Worm (Caenorhabditis elegans) whole organism, young adult: ENCODE measurements around the gene srx-50.

Source experiments
- aptf-2 ChIP-seq: fragments of 200-800 bp; sonication (Bioruptor generic); conservative IDR thresholded peaks from 2 replicates; pipeline ENCODE4 v1.3.6; 2022; ENCODE audit warnings: missing genetic modification reagents, missing genetic modification characterization, missing compliant biosample characterization
- bed-1 ChIP-seq: fragments of 200-800 bp; sonication (Bioruptor generic); IDR thresholded peaks from 2 replicates; pipeline ENCODE4 v1.3.6; 2022; ENCODE audit warnings: missing genetic modification reagents, missing genetic modification characterization, missing compliant biosample characterization
- bed-2 ChIP-seq: fragments of 200-800 bp; sonication (Bioruptor generic); IDR thresholded peaks from 2 replicates; pipeline ENCODE4 v1.3.6; 2022; ENCODE audit warnings: missing genetic modification reagents, missing genetic modification characterization, missing compliant biosample characterization
- nfya-1 ChIP-seq: sonication (generic microtip); optimal IDR thresholded peaks from 2 replicates; lab custom pipeline; 2017; ENCODE audit warnings: antibody characterized with exemption, missing compliant biosample characterization, missing genetic modification characterization, borderline replicate concordance; ENCODE audit not compliant: insufficient read depth
- pha-4 ChIP-seq: fragments of 150-350 bp; sonication (generic microtip); optimal IDR thresholded peaks from 2 replicates; lab custom pipeline; 2014; ENCODE audit warnings: missing biosample characterization, missing genetic modification reagents, missing genetic modification characterization
- snpc-3.4 ChIP-seq: sonication (generic microtip); optimal IDR thresholded peaks from 2 replicates; lab custom pipeline; 2017; ENCODE audit warnings: missing genetic modification characterization, mild to moderate bottlenecking, missing compliant biosample characterization, antibody characterized with exemption, moderate library complexity, missing genotype, missing genetic modification reagents
- tlf-1 ChIP-seq: fragments of 200-800 bp; sonication (Bioruptor generic); optimal IDR thresholded peaks from 2 replicates; lab custom pipeline; 2018; ENCODE audit warnings: mild to moderate bottlenecking, missing genetic modification characterization, missing compliant biosample characterization

DNA sequence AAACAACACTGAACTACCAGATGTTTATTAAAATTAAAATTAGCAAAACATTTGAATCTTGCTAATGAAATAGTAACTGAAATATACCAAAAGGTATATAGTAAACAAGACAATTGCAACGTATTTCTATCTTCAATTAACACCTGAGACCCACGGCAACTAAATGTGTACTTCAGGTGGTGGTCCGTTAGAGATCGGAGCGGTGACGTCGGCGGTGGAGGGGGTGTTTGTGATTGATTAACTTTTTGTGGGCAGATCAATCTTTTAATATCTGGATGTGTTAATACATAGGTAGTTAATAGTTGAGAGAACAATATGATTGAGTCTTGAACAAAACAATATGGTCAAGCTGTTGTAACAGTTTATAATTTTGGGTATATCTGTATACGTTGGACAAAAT, 38.3 kb downstream of the srx-50 start:
- TF ChIP-seq bed-1 (GFP tag; lab: Robert Waterston, UW) (no peak), snpc-3.4 (tag; lab: Kevin White, UChicago) (no peak), bed-2 (no peak), pha-4 (tag; lab: Kevin White, UChicago) (no peak), aptf-2 (GFP tag; lab: Robert Waterston, UW) (no peak), nfya-1 (tag; lab: Kevin White, UChicago) (no peak), tlf-1 (no peak)
